Worm (Caenorhabditis elegans): ENCODE results near the gene ceh-21.

The ceh-21 gene

DNA sequence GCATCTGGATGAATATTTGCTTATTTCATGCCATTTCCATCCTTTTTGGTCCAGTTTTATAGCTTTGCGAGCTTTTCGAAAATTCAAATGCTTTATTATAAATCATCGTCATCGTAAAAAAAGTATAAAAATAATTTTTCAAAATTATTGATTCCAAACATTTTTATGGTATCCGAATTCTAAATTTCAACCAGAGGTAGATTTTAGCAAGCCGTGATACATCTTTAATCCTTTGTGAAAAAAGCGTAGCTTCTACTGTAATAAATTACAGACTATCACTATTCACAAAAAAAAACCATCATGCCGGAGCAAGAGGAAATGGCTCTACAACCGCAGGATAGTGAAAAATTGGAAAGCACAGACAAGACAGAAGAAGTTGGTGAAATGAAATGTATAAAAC lies 26.4 kb downstream of the ceh-21 start, which contains the start of gene C14E2.1:
TSS of gene C14E2.1 (plus strand) at position 301 of the 400 bp plus-strand sequence.
- no peak for TF ChIP-seq cog-1 (tag; optimal IDR thresholded peaks at IDR 0.05)
- no peak for TF ChIP-seq tab-1 (GFP tag; IDR thresholded peaks at IDR 0.05)
- no peak for TF ChIP-seq klf-2 (GFP tag; conservative IDR thresholded peaks at IDR 0.05)
- no peak for TF ChIP-seq med-1 (GFP tag; optimal IDR thresholded peaks at IDR 0.05; ENCODE audit: insufficient read depth)
- no peak for TF ChIP-seq ztf-29 (GFP tag; IDR thresholded peaks at IDR 0.05)
- no peak for TF ChIP-seq T22C8.4 (GFP tag; IDR thresholded peaks at IDR 0.05)
- TF ChIP-seq ref-1 (GFP tag; conservative IDR thresholded peaks at IDR 0.05) = no peak
- TF ChIP-seq flt-1 (GFP tag; IDR thresholded peaks at IDR 0.05) = no peak
- no peak for TF ChIP-seq ztf-23 (GFP tag; IDR thresholded peaks at IDR 0.05)

DNA sequence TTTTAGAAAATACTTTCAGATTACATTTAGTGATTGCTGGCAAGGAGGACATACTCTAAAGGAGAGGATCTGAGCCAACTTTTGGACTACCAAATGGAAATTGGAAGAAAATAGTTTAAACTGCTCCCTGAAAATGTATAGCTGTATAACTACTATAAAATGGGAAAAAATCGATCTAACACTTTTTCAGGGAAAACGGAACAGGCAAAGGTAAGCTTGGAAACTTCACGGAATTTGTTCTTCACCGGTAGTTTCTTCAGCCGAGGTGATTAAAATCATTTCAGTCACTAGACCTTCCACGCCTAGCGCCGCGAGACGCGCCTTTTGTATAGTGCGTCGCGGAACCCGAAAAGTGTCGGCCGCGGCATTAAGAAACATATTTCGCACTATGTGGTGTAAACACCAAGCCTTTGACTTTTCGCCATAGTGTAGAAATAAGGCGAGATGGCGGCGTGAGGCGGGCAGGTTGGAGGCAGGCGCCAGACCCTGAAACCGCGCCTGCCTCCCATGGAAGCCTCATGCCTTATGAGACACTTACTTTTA lies 27.2 kb downstream of the ceh-21 start, which contains the start of gene C14E2.5:
TSS of gene C14E2.5 (minus strand) at position 51 of the 543 bp plus-strand sequence.
- TF ChIP-seq flt-1 (GFP tag; IDR thresholded peaks at IDR 0.05) (no peak), med-1 (GFP tag; optimal IDR thresholded peaks at IDR 0.05; ENCODE audit: insufficient read depth) (no peak), ztf-29 (GFP tag; IDR thresholded peaks at IDR 0.05) (no peak), tab-1 (GFP tag; IDR thresholded peaks at IDR 0.05) (no peak), ref-1 (GFP tag; conservative IDR thresholded peaks at IDR 0.05) (no peak)

DNA sequence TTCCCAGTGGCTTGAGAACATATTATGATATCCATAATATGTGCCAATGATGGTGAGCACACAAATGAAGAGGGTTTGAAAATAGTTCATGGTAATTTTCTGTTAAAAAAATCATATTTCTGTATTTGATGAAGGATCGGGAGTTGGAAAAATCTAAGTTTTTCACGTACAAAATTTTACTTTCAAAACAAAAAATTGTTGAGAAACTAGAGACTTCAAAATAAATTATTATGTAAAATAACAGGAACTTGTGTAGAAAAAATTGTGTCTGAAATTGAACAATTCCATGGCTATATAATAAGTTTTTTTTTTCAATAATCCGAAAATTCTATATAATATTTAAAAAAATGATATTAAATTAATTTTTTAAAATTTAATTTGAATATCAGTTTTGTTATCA lies 31.3 kb downstream of the ceh-21 start, which contains the start of gene C14E2.4:
TSS of gene C14E2.4 (minus strand) at position 101 of the 400 bp plus-strand sequence.
- no peak for TF ChIP-seq cog-1 (tag; optimal IDR thresholded peaks at IDR 0.05)
- no peak for TF ChIP-seq tab-1 (GFP tag; IDR thresholded peaks at IDR 0.05)
- TF ChIP-seq ztf-23 (GFP tag; IDR thresholded peaks at IDR 0.05) = no peak
- no peak for TF ChIP-seq med-1 (GFP tag; optimal IDR thresholded peaks at IDR 0.05; ENCODE audit: insufficient read depth)
- TF ChIP-seq flt-1 (GFP tag; IDR thresholded peaks at IDR 0.05) = no peak
- no peak for TF ChIP-seq klf-2 (GFP tag; conservative IDR thresholded peaks at IDR 0.05)
- TF ChIP-seq T22C8.4 (GFP tag; IDR thresholded peaks at IDR 0.05) = no peak
- TF ChIP-seq ztf-29 (GFP tag; IDR thresholded peaks at IDR 0.05) = no peak
- no peak for TF ChIP-seq ref-1 (GFP tag; conservative IDR thresholded peaks at IDR 0.05)

DNA sequence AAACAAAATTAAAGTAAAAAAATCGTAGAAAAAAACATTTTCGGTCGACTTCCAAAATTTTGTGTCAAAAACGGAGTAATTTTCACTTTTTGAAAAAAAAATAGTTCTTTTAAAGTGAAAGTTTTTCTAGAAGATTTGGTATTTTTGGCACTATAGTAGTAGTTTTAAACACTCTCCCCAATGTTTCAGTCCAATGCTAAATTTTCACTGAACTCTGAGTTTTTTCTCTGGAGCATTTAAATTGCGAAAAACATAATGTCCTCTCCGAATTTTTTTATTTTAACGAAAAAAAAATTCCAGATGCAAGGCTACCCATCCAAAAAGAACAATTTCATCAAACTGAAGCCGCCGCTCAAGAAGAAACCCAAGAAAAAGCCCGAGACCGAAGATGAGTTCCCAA lies 36.4 kb downstream of the ceh-21 start, which contains the start of gene C14E2.7:
TSS of gene C14E2.7 (plus strand) at position 301 of the 400 bp plus-strand sequence.
- TF ChIP-seq flt-1 (GFP tag; IDR thresholded peaks at IDR 0.05) = no peak
- TF ChIP-seq T22C8.4 (GFP tag; IDR thresholded peaks at IDR 0.05) = no peak
- no peak for TF ChIP-seq ref-1 (GFP tag; conservative IDR thresholded peaks at IDR 0.05)
- TF ChIP-seq ztf-29 (GFP tag; IDR thresholded peaks at IDR 0.05) = no peak
- TF ChIP-seq ztf-23 (GFP tag; IDR thresholded peaks at IDR 0.05) = no peak
- TF ChIP-seq cog-1 (tag; optimal IDR thresholded peaks at IDR 0.05) = no peak
- TF ChIP-seq tab-1 (GFP tag; IDR thresholded peaks at IDR 0.05) = no peak
- no peak for TF ChIP-seq klf-2 (GFP tag; conservative IDR thresholded peaks at IDR 0.05)
- TF ChIP-seq med-1 (GFP tag; optimal IDR thresholded peaks at IDR 0.05; ENCODE audit: insufficient read depth) = no peak

DNA sequence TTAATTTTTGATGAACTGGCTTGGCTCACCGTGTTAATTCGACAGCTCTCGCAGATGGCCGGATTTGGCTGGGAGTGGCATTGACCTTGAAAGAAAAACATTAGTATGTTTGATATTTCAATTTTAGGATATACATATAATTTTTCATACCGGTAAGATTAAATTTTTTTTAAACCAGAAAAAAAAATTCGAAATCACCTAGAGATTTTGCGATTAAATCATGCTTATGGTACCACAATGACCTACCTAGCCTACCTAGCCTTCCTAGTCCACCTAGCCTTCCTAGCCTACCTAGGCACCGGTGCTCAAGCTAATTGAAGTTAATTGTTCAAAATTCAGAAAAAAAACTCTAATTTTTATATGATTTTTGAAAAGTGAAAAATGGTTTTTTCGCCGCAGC lies 41.1 kb downstream of the ceh-21 start, which contains the start of gene C14E2.3:
TSS of gene C14E2.3 (minus strand) at position 101 of the 400 bp plus-strand sequence.
- TF ChIP-seq klf-2 (GFP tag; conservative IDR thresholded peaks at IDR 0.05) = no peak
- TF ChIP-seq T22C8.4 (GFP tag; IDR thresholded peaks at IDR 0.05) = no peak
- TF ChIP-seq tab-1 (GFP tag; IDR thresholded peaks at IDR 0.05) = no peak
- no peak for TF ChIP-seq med-1 (GFP tag; optimal IDR thresholded peaks at IDR 0.05; ENCODE audit: insufficient read depth)
- TF ChIP-seq ztf-29 (GFP tag; IDR thresholded peaks at IDR 0.05) = no peak
- TF ChIP-seq flt-1 (GFP tag; IDR thresholded peaks at IDR 0.05) = no peak
- TF ChIP-seq ref-1 (GFP tag; conservative IDR thresholded peaks at IDR 0.05) = no peak
- TF ChIP-seq cog-1 (tag; optimal IDR thresholded peaks at IDR 0.05) = no peak
- TF ChIP-seq ztf-23 (GFP tag; IDR thresholded peaks at IDR 0.05) = no peak

DNA sequence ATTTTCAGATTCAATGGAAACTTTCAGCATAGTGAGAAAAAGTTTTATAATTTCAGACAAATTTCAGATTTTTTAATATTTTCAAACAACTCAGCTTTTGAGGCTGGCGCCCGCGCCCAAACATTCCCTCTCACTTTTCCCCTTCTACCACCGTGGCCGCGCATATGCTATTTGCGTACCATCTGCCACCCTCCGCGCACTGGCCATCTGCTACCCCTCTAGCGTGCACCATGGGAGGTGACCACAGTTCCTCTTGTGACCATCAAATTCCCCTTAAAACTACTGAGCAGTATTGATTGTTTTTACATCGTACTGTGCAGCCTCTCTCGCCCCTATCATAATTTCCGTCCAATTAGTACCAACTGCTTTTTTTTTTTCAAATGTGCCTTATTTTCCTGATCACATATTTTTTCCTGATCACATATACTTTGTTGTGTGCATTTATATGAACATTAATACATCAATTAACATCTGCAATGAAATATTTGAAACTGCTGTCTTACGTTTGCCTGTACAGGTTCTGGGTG lies 51.5 kb downstream of the ceh-21 start, which contains the start of gene C14E2.11:
TSS of gene C14E2.11 (plus strand) at position 477 of the 527 bp plus-strand sequence.
- TF ChIP-seq ref-1 (GFP tag; conservative IDR thresholded peaks at IDR 0.05) (no peak), flt-1 (GFP tag; IDR thresholded peaks at IDR 0.05) (no peak), cog-1 (tag; optimal IDR thresholded peaks at IDR 0.05) (no peak), med-1 (GFP tag; optimal IDR thresholded peaks at IDR 0.05; ENCODE audit: insufficient read depth) (no peak), tab-1 (GFP tag; IDR thresholded peaks at IDR 0.05) (no peak), ztf-29 (GFP tag; IDR thresholded peaks at IDR 0.05) (no peak), T22C8.4 (GFP tag; IDR thresholded peaks at IDR 0.05) (no peak), ztf-23 (GFP tag; IDR thresholded peaks at IDR 0.05) (no peak), klf-2 (GFP tag; conservative IDR thresholded peaks at IDR 0.05) (no peak)
